Worm (Caenorhabditis elegans): ENCODE results near the gene sri-62.

sri-62 gene

ce11 chrII:2717335-2717734, 19.1 kb upstream of the sri-62 start, which contains the start of gene T05A8.3:
T05A8.3 (minus strand) TSS chrII:2717435.
- no peak for TF ChIP-seq ttx-3 (tag; optimal IDR thresholded peaks at IDR 0.05)

- TF ChIP-seq K02D7.2 (tag; optimal IDR thresholded peaks at IDR 0.05) (no peak), T23F11.4 (GFP tag; optimal IDR thresholded peaks at IDR 0.05) (no peak), nfya-1 (tag; optimal IDR thresholded peaks at IDR 0.05) (no peak), Y22D7AL.16 (tag; optimal IDR thresholded peaks at IDR 0.05) (no peak), ceh-22 (tag; optimal IDR thresholded peaks at IDR 0.05) (no peak), dve-1 (tag; optimal IDR thresholded peaks at IDR 0.05) (no peak), pha-4 (tag; optimal IDR thresholded peaks at IDR 0.05) (no peak), K09A11.1 (tag; optimal IDR thresholded peaks at IDR 0.05; ENCODE audit: insufficient read depth) (no peak)
Measured at ce11 chrII:2710919-2711318, 12.6 kb upstream of the sri-62 start, which contains the start of gene T05A8.2. T05A8.2 (minus strand) TSS chrII:2711019.

- TF ChIP-seq ceh-6 (GFP tag; optimal IDR thresholded peaks at IDR 0.05) = no peak
- TF ChIP-seq unc-3 (GFP tag; conservative IDR thresholded peaks at IDR 0.05) = no peak
- no peak for TF ChIP-seq unc-3 (tag; optimal IDR thresholded peaks at IDR 0.05)
- no peak for TF ChIP-seq hlh-13 (GFP tag; optimal IDR thresholded peaks at IDR 0.05)
- no peak for TF ChIP-seq nhr-232 (tag; optimal IDR thresholded peaks at IDR 0.05)
- no peak for TF ChIP-seq lin-11 (tag; optimal IDR thresholded peaks at IDR 0.05)
Measured at ce11 chrII:2709942-2710341, 11.7 kb upstream of the sri-62 start, which contains the start of gene T05A8.1. T05A8.1 (minus strand) TSS chrII:2710042.

- TF ChIP-seq K02D7.2 (tag; optimal IDR thresholded peaks at IDR 0.05) (no peak), ceh-2 (tag; optimal IDR thresholded peaks at IDR 0.05) (no peak), fkh-6 (tag; optimal IDR thresholded peaks at IDR 0.05) (no peak), hlh-6 (tag; optimal IDR thresholded peaks at IDR 0.05) (no peak), pat-9 (tag; optimal IDR thresholded peaks at IDR 0.05) (no peak), fax-1 (tag; optimal IDR thresholded peaks at IDR 0.05) (no peak), nhr-11 (tag; optimal IDR thresholded peaks at IDR 0.05) (no peak), ceh-24 (tag; optimal IDR thresholded peaks at IDR 0.05) (no peak), gmeb-2 (tag; optimal IDR thresholded peaks at IDR 0.05) (no peak), odd-2 (tag; optimal IDR thresholded peaks at IDR 0.05) (no peak), F13H6.1 (tag; optimal IDR thresholded peaks at IDR 0.05) (no peak), K09A11.1 (tag; optimal IDR thresholded peaks at IDR 0.05; ENCODE audit: insufficient read depth) (no peak), pqm-1 (tag; optimal IDR thresholded peaks at IDR 0.05) (no peak), ets-4 (tag; optimal IDR thresholded peaks at IDR 0.05) (no peak), T23F11.4 (GFP tag; optimal IDR thresholded peaks at IDR 0.05) (no peak), ama-1 (optimal IDR thresholded peaks at IDR 0.05) (no peak), rnt-1 (tag; optimal IDR thresholded peaks at IDR 0.05) (no peak), lim-6 (tag; optimal IDR thresholded peaks at IDR 0.05) (no peak), eyg-1 (tag; optimal IDR thresholded peaks at IDR 0.05) (no peak), Y22D7AL.16 (tag; optimal IDR thresholded peaks at IDR 0.05) (no peak)
Measured at ce11 chrII:2707872-2708271, 9.6 kb upstream of the sri-62 start, which contains the start of gene Y47G7B.2. Y47G7B.2 (minus strand) TSS chrII:2708014.

DNA sequence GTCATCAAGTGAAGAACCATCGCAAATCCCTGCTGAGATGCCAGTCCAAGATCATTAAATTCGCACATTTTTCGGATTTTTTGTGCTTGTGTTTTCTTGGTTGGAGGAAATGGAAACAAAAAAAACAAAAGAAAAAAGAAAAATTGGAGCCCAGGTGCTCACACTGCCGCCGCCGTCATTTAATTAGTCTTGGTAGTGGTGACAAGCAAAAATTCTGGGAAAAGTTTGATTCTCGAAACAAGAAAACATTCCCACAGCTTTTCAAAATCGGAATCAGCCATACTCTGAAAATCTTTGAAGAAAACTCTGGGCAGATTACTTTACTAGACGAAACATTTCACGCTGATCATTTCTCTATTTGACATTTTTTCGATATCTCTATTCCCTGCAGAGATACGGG, 6.9 kb upstream of the sri-62 start, which contains the start of gene srh-128:
Gene srh-128 (minus strand): TSS at position 101 of the 400 bp plus-strand sequence.
- TF ChIP-seq madf-2 (tag; optimal IDR thresholded peaks at IDR 0.05) = no peak
- TF ChIP-seq ahr-1 (tag; optimal IDR thresholded peaks at IDR 0.05) = no peak
- no peak for TF ChIP-seq ztf-16 (tag; optimal IDR thresholded peaks at IDR 0.05)
- no peak for TF ChIP-seq ceh-30 (tag; optimal IDR thresholded peaks at IDR 0.05)
